Fruit fly (Drosophila melanogaster) whole organism, embryonic: ENCODE data around the gene CG12118.

Experiments used
- Aef1 ChIP-seq: fragments of 200-800 bp; sonication (Bioruptor generic); IDR thresholded peaks from 3 replicates; pipeline ENCODE4 v1.3.6; 2022; ENCODE audit warnings: missing biosample characterization, missing genetic modification characterization
- CG10267 ChIP-seq: fragments of 200-800 bp; sonication (Bioruptor generic); optimal IDR thresholded peaks from 2 replicates; lab custom pipeline; 2018; ENCODE audit warnings: missing biosample characterization, mild to moderate bottlenecking, missing genetic modification characterization, moderate library complexity
- CG10274 ChIP-seq: fragments of 200-800 bp; sonication (Bioruptor generic); optimal IDR thresholded peaks from 3 replicates; lab custom pipeline; 2017; ENCODE audit warnings: missing biosample characterization, mild to moderate bottlenecking, missing genetic modification characterization
- CG11456 ChIP-seq: fragments of 200-800 bp; sonication (Bioruptor generic); IDR thresholded peaks from 3 replicates; pipeline ENCODE4 v1.3.6; 2022; ENCODE audit warnings: missing biosample characterization, missing genetic modification characterization
- CG11560 ChIP-seq: fragments of 200-800 bp; sonication (Bioruptor generic); IDR thresholded peaks from 3 replicates; pipeline ENCODE4 v1.3.6; 2022; ENCODE audit warnings: missing biosample characterization, missing genetic modification characterization
- CG12104 ChIP-seq: fragments of 200-800 bp; sonication (Bioruptor generic); optimal IDR thresholded peaks from 3 replicates; lab custom pipeline; 2016; ENCODE audit warnings: missing biosample characterization, missing genetic modification characterization
- CG12299 ChIP-seq: fragments of 200-800 bp; sonication (Bioruptor generic); optimal IDR thresholded peaks from 2 replicates; lab custom pipeline; 2018; ENCODE audit warnings: missing biosample characterization, mild to moderate bottlenecking, missing genetic modification characterization
- CG12659 ChIP-seq: fragments of 200-800 bp; sonication (Bioruptor generic); optimal IDR thresholded peaks from 3 replicates; lab custom pipeline; 2017; ENCODE audit warnings: mild to moderate bottlenecking, missing biosample characterization, missing genetic modification reagents, missing genetic modification characterization
- CG13287 ChIP-seq: fragments of 200-800 bp; sonication (Bioruptor generic); IDR thresholded peaks from 2 replicates; pipeline ENCODE4 v1.3.6; 2022; ENCODE audit warnings: missing biosample characterization, missing genetic modification characterization; ENCODE audit not compliant: partially characterized antibody
- CG15514 ChIP-seq: fragments of 200-800 bp; sonication (Bioruptor generic); optimal IDR thresholded peaks from 3 replicates; lab custom pipeline; 2017; ENCODE audit warnings: missing biosample characterization, missing genetic modification characterization, mild to moderate bottlenecking, moderate library complexity, missing genetic modification reagents
- CG32767 ChIP-seq: fragments of 200-800 bp; sonication (Bioruptor generic); IDR thresholded peaks from 2 replicates; pipeline ENCODE4 v1.3.6; 2022; ENCODE audit warnings: missing biosample characterization, missing genetic modification characterization
- CG32772 ChIP-seq: fragments of 200-800 bp; sonication (Bioruptor generic); IDR thresholded peaks from 2 replicates; pipeline ENCODE4 v1.3.6; 2022; ENCODE audit warnings: missing biosample characterization, missing genetic modification characterization
- CG34376 ChIP-seq: fragments of 200-800 bp; sonication (Bioruptor generic); optimal IDR thresholded peaks from 2 replicates; lab custom pipeline; 2018; ENCODE audit warnings: missing biosample characterization, mild to moderate bottlenecking, missing genetic modification characterization
- CG3995 ChIP-seq: fragments of 200-800 bp; sonication (Bioruptor generic); optimal IDR thresholded peaks from 3 replicates; lab custom pipeline; 2016; ENCODE audit warnings: missing biosample characterization, missing genetic modification characterization
- CG4360 ChIP-seq: fragments of 200-800 bp; sonication (Bioruptor generic); IDR thresholded peaks from 2 replicates; pipeline ENCODE4 v1.3.6; 2022; ENCODE audit warnings: missing biosample characterization, missing genetic modification characterization
- CG4854 ChIP-seq: fragments of 200-800 bp; sonication (Bioruptor generic); optimal IDR thresholded peaks from 2 replicates; lab custom pipeline; 2016; ENCODE audit warnings: missing biosample characterization, missing genetic modification characterization, inconsistent platforms
- CG9437 ChIP-seq: fragments of 200-800 bp; sonication (Bioruptor generic); optimal IDR thresholded peaks from 2 replicates; lab custom pipeline; 2018; ENCODE audit warnings: missing biosample characterization, mild to moderate bottlenecking, missing genetic modification characterization
- CG9797 ChIP-seq: fragments of 200-800 bp; sonication (Bioruptor generic); optimal IDR thresholded peaks from 3 replicates; lab custom pipeline; 2018; ENCODE audit warnings: missing biosample characterization, mild to moderate bottlenecking, missing genetic modification characterization
- CTCF ChIP-seq: fragments of 200-800 bp; sonication (Bioruptor generic); optimal IDR thresholded peaks from 2 replicates; lab custom pipeline; 2017; ENCODE audit warnings: missing biosample characterization, mild to moderate bottlenecking, missing genetic modification characterization, moderate library complexity
- Deaf1 ChIP-seq: fragments of 200-800 bp; optimal IDR thresholded peaks from 3 replicates; lab custom pipeline; 2019; ENCODE audit warnings: missing biosample characterization, mild to moderate bottlenecking, missing genetic modification characterization, moderate library complexity
- Dll ChIP-seq: fragments of 200-800 bp; sonication (Bioruptor generic); IDR thresholded peaks from 4 replicates; pipeline ENCODE4 v1.3.6; 2022; ENCODE audit warnings: missing biosample characterization, missing genetic modification characterization; ENCODE audit not compliant: partially characterized antibody
- Fer1 ChIP-seq: fragments of 200-800 bp; sonication (Bioruptor generic); optimal IDR thresholded peaks from 2 replicates; lab custom pipeline; 2017; ENCODE audit warnings: missing biosample characterization, mild to moderate bottlenecking, missing genetic modification characterization
- Fer2 ChIP-seq: fragments of 200-800 bp; sonication (Bioruptor generic); optimal IDR thresholded peaks from 2 replicates; lab custom pipeline; 2018; ENCODE audit warnings: missing biosample characterization, mild to moderate bottlenecking, missing genetic modification characterization, moderate library complexity
- GATAe ChIP-seq: fragments of 200-800 bp; sonication (Bioruptor generic); conservative IDR thresholded peaks from 2 replicates; pipeline ENCODE4 v1.3.6; 2022; ENCODE audit warnings: missing biosample characterization, missing genetic modification characterization
- Hand ChIP-seq: fragments of 200-800 bp; sonication (Bioruptor generic); optimal IDR thresholded peaks from 2 replicates; lab custom pipeline; 2017; ENCODE audit warnings: mild to moderate bottlenecking, missing biosample characterization, missing genetic modification reagents, missing genetic modification characterization
- HmgZ ChIP-seq: fragments of 200-800 bp; sonication (Bioruptor generic); optimal IDR thresholded peaks from 2 replicates; lab custom pipeline; 2018; ENCODE audit warnings: missing biosample characterization, mild to moderate bottlenecking, missing genetic modification characterization
- Meics ChIP-seq: fragments of 200-800 bp; sonication (Bioruptor generic); optimal IDR thresholded peaks from 2 replicates; lab custom pipeline; 2017; ENCODE audit warnings: missing biosample characterization, mild to moderate bottlenecking, missing genetic modification characterization
- NFAT ChIP-seq: fragments of 200-800 bp; sonication (Bioruptor generic); IDR thresholded peaks from 2 replicates; pipeline ENCODE4 v1.3.6; 2022; ENCODE audit warnings: missing biosample characterization, missing genetic modification characterization
- NK7.1 ChIP-seq: fragments of 200-800 bp; sonication (Bioruptor generic); optimal IDR thresholded peaks from 3 replicates; lab custom pipeline; 2016; ENCODE audit warnings: missing biosample characterization, missing genetic modification characterization
- Side ChIP-seq: fragments of 200-800 bp; sonication (Bioruptor generic); optimal IDR thresholded peaks from 2 replicates; lab custom pipeline; 2016; ENCODE audit warnings: missing biosample characterization, missing genetic modification characterization
- Sry-δ ChIP-seq: fragments of 200-800 bp; sonication (Bioruptor generic); optimal IDR thresholded peaks from 2 replicates; lab custom pipeline; 2016; ENCODE audit warnings: missing biosample characterization, missing genetic modification characterization
- al ChIP-seq: fragments of 200-800 bp; sonication (Bioruptor generic); IDR thresholded peaks from 2 replicates; pipeline ENCODE4 v1.3.6; 2022; ENCODE audit warnings: missing biosample characterization, missing genetic modification characterization
- amos ChIP-seq: fragments of 200-800 bp; sonication (Bioruptor generic); IDR thresholded peaks from 2 replicates; pipeline ENCODE4 v1.3.6; 2022; ENCODE audit warnings: missing biosample characterization, missing genetic modification characterization; ENCODE audit not compliant: partially characterized antibody
- bcd ChIP-seq: fragments of 200-800 bp; sonication (Bioruptor generic); optimal IDR thresholded peaks from 2 replicates; lab custom pipeline; 2017; ENCODE audit warnings: missing biosample characterization, mild to moderate bottlenecking, missing genetic modification characterization
- bigmax ChIP-seq: fragments of 200-800 bp; sonication (Bioruptor generic); optimal IDR thresholded peaks from 2 replicates; lab custom pipeline; 2018; ENCODE audit warnings: missing biosample characterization, mild to moderate bottlenecking, missing genetic modification characterization
- bsh ChIP-seq, 2 experiments: fragments of 200-800 bp; sonication (Bioruptor generic); optimal IDR thresholded peaks; 2 replicates each; lab custom pipeline; 2017 to 2018; ENCODE audit warnings: mild to moderate bottlenecking in 2 of 2, missing biosample characterization in 2 of 2, missing genetic modification characterization in 2 of 2, moderate library complexity in 1 of 2
- dati ChIP-seq: fragments of 200-800 bp; sonication (Bioruptor generic); IDR thresholded peaks from 2 replicates; pipeline ENCODE4 v1.3.6; 2022; ENCODE audit warnings: missing biosample characterization, missing genetic modification characterization
- eyg ChIP-seq: fragments of 200-800 bp; sonication (Bioruptor generic); optimal IDR thresholded peaks from 3 replicates; lab custom pipeline; 2016; ENCODE audit warnings: missing biosample characterization, missing genetic modification characterization
- gcm ChIP-seq: fragments of 200-800 bp; sonication (Bioruptor generic); optimal IDR thresholded peaks from 2 replicates; lab custom pipeline; 2019; ENCODE audit warnings: missing biosample characterization, mild to moderate bottlenecking, missing genetic modification characterization, moderate library complexity
- hbn ChIP-seq: fragments of 200-800 bp; sonication (Bioruptor generic); IDR thresholded peaks from 2 replicates; pipeline ENCODE4 v1.3.6; 2022; ENCODE audit warnings: missing biosample characterization, missing genetic modification characterization; ENCODE audit not compliant: partially characterized antibody
- jing ChIP-seq: fragments of 200-800 bp; sonication (Bioruptor generic); optimal IDR thresholded peaks from 2 replicates; lab custom pipeline; 2018; ENCODE audit warnings: missing biosample characterization, mild to moderate bottlenecking, missing genetic modification characterization
- ken ChIP-seq: fragments of 200-800 bp; sonication (Bioruptor generic); IDR thresholded peaks from 3 replicates; pipeline ENCODE4 v1.3.6; 2022; ENCODE audit warnings: missing biosample characterization, missing genetic modification characterization
- nau ChIP-seq: fragments of 200-800 bp; sonication (Bioruptor generic); optimal IDR thresholded peaks from 3 replicates; lab custom pipeline; 2017; ENCODE audit warnings: missing biosample characterization, mild to moderate bottlenecking, missing genetic modification characterization, missing genetic modification reagents
- onecut ChIP-seq: fragments of 200-800 bp; sonication (Bioruptor generic); IDR thresholded peaks from 2 replicates; pipeline ENCODE4 v1.3.6; 2022; ENCODE audit warnings: missing biosample characterization, missing genetic modification characterization
- otp ChIP-seq: fragments of 200-800 bp; sonication (Bioruptor generic); IDR thresholded peaks from 3 replicates; pipeline ENCODE4, ENCODE4 v1.3.6; 2022; ENCODE audit warnings: missing biosample characterization, missing genetic modification characterization
- peb ChIP-seq: fragments of 200-800 bp; sonication (Bioruptor generic); IDR thresholded peaks from 2 replicates; pipeline ENCODE4 v1.3.6; 2022; ENCODE audit warnings: missing biosample characterization, missing genetic modification characterization
- pzg ChIP-seq: fragments of 200-800 bp; sonication (Bioruptor generic); optimal IDR thresholded peaks from 3 replicates; lab custom pipeline; 2018; ENCODE audit warnings: missing biosample characterization, mild to moderate bottlenecking, missing genetic modification characterization, moderate library complexity
- run ChIP-seq: fragments of 200-800 bp; sonication (Bioruptor generic); optimal IDR thresholded peaks from 3 replicates; lab custom pipeline; 2018; ENCODE audit warnings: missing biosample characterization, mild to moderate bottlenecking, missing genetic modification characterization
- trem ChIP-seq: fragments of 200-800 bp; optimal IDR thresholded peaks from 3 replicates; lab custom pipeline; 2019; ENCODE audit warnings: missing biosample characterization, mild to moderate bottlenecking, missing genetic modification characterization, moderate library complexity
- wek ChIP-seq: fragments of 200-800 bp; sonication (Bioruptor generic); optimal IDR thresholded peaks from 3 replicates; lab custom pipeline; 2018; ENCODE audit warnings: missing biosample characterization, mild to moderate bottlenecking, missing genetic modification characterization, moderate library complexity
- zf30C ChIP-seq: fragments of 200-800 bp; sonication (Bioruptor generic); optimal IDR thresholded peaks from 3 replicates; lab custom pipeline; 2018; ENCODE audit warnings: missing biosample characterization, mild to moderate bottlenecking, missing genetic modification characterization

Gene CG12118

DNA sequence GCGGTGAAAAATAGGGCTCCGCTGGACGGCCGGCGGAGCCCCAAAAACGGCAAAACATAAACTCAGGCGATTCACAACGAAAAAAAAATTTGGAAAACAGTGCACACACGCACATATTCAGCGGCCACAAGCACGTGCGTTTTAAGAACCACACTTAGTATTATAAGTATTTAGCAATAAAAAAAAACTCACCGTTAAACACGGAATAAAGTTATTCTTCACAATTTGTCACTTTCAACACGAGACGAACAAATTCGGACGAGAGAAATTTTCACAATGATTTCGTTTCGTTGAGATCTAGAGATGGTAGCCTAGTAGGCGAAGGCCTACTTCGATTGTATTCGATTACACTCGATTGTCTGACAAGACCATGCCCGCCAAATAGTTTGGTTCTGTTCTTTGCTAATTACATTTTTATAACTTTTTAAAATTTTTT is 39.8 kb downstream of the CG12118 start, which contains the start of gene His3.3B (continued):
- TF ChIP-seq bsh (GFP tag; optimal IDR thresholded peaks at IDR 0.05; lab: Kevin White, UChicago) (no peak), gcm (peak; percentile 17), ken (GFP tag; lab: Robert Waterston, UW) (no peak), CG11456 (GFP tag; lab: Robert Waterston, UW) (no peak), Sry-δ (GFP tag; lab: Kevin White, UChicago) (peak; percentile 90), CG10274 (no peak), Side (GFP tag; lab: Kevin White, UChicago) (no peak), CG4854 (GFP tag; lab: Kevin White, UChicago) (peak; percentile 5), CG32772 (GFP tag; lab: Robert Waterston, UW) (no peak), nau (peak; percentile 1), NFAT (GFP tag; lab: Robert Waterston, UW) (peak; percentile 28; the same call in 1 of the 2 replicates), eyg (GFP tag; lab: Kevin White, UChicago) (no peak), CG15514 (GFP tag; lab: Kevin White, UChicago) (peak; percentile 64), Hand (GFP tag; lab: Kevin White, UChicago) (peak; percentile 23), jing (GFP tag; lab: Kevin White, UChicago) (no peak), wek (GFP tag; lab: Kevin White, UChicago) (peak; percentile 8), dati (GFP tag; lab: Robert Waterston, UW) (no peak), CG13287 (GFP tag; lab: Robert Waterston, UW) (peak; percentile 61), CG12659 (GFP tag; lab: Kevin White, UChicago) (peak; percentile 78), NK7.1 (GFP tag; lab: Kevin White, UChicago) (no peak), al (GFP tag; lab: Robert Waterston, UW) (no peak), CTCF (GFP tag; lab: Kevin White, UChicago) (peak; percentile 54), CG3995 (GFP tag; lab: Kevin White, UChicago) (peak; percentile 4), Aef1 (GFP tag; lab: Robert Waterston, UW) (no peak), Fer1 (GFP tag; lab: Kevin White, UChicago) (peak; percentile 70), CG12104 (GFP tag; lab: Kevin White, UChicago) (no peak), CG10267 (peak; percentile 47), otp (GFP tag; lab: Robert Waterston, UW) (no peak), bcd (no peak), peb (no peak), Meics (GFP tag; lab: Kevin White, UChicago) (no peak), CG9797 (peak; percentile 44), GATAe (GFP tag; lab: Robert Waterston, UW) (no peak), CG32767 (GFP tag; lab: Robert Waterston, UW) (peak; percentile 35; the same call in 1 of the 2 replicates), CG4360 (GFP tag; lab: Robert Waterston, UW) (no peak), HmgZ (peak; percentile 22), Dll (GFP tag; lab: Robert Waterston, UW) (peak; percentile 56; the same call in 1 of the 4 replicates), amos (GFP tag; lab: Robert Waterston, UW) (peak; percentile 56; the same call in 1 of the 2 replicates), bigmax (GFP tag; lab: Kevin White, UChicago) (peak; percentile 10), CG11560 (tag; lab: Robert Waterston, UW) (peak; percentile 99), run (tag; lab: Kevin White, UChicago) (peak; percentile 28), CG34376 (peak; percentile 54), onecut (GFP tag; lab: Robert Waterston, UW) (no peak), pzg (GFP tag; lab: Kevin White, UChicago) (peak; percentile 74), trem (peak; percentile 55), zf30C (peak; percentile 13), CG12299 (peak; percentile 55), Fer2 (no peak), CG9437 (GFP tag; lab: Kevin White, UChicago) (no peak), Deaf1 (tag; lab: Kevin White, UChicago) (peak; percentile 39), hbn (GFP tag; lab: Robert Waterston, UW) (0 out of 2 replicates have a peak, but pooled peaks have one; percentile 24)
